Worm (Caenorhabditis elegans): ENCODE measurements around the gene ZC239.14.
"Not testable (repeated sequence)": the region's sequence is repeated elsewhere in the genome, so short reads cannot be mapped to it uniquely, and the experiment has no call there.

- TF ChIP-seq ama-1 (optimal IDR thresholded peaks at IDR 0.05); aly-1 (tag; optimal IDR thresholded peaks at IDR 0.05); F13C5.2 (tag; optimal IDR thresholded peaks at IDR 0.05); tra-4 (tag; optimal IDR thresholded peaks at IDR 0.05); flt-1 (GFP tag; IDR thresholded peaks at IDR 0.05); sea-1 (GFP tag; conservative IDR thresholded peaks at IDR 0.05); ets-7 (tag; optimal IDR thresholded peaks at IDR 0.05); pes-1 (GFP tag; IDR thresholded peaks at IDR 0.05); hmbx-1 (tag; optimal IDR thresholded peaks at IDR 0.05); hmg-4 (GFP tag; optimal IDR thresholded peaks at IDR 0.05); B0310.2 (tag; optimal IDR thresholded peaks at IDR 0.05); scrt-1 (GFP tag; IDR thresholded peaks at IDR 0.05); tbx-37 (GFP tag; conservative IDR thresholded peaks at IDR 0.05); hnd-1 (tag; optimal IDR thresholded peaks at IDR 0.05): not testable (repeated sequence)
These were observed 38.5 kb downstream of the ZC239.14 start, which contains the start of the genes Y27F2A.6 and Y27F2A.8 for ce11 chrII:3183300-3183840.

All from whole organism, early embryonic.